Worm (Caenorhabditis elegans): ENCODE data around the gene sftd-3.

The sftd-3 gene

DNA sequence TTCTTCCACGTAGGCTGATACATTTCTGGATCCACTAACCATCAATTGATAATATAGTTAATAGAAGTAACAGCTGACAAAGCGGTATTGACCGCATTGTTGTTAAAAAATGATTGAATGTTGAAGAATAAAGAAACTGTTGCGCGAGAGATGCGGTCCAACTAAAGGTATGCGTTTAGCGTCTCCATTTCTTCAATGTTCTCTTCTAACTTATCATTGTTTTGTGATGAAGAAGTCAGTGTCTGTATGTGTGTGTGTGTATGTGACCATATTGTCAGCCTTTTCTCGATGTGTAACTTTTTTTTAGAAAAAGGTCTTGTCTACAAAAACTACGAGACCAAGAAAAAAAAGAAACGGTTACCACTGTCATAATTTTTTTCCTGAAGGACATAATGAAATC lies 37.5 kb downstream of the sftd-3 start, which contains the start of gene B0457.2:
B0457.2 (minus strand) TSS at position 101 of the 400 bp plus-strand sequence.
- TF ChIP-seq snu-23 (GFP tag; optimal IDR thresholded peaks at IDR 0.05), result no peak
- no peak for TF ChIP-seq sup-37 (GFP tag; optimal IDR thresholded peaks at IDR 0.05)
- peak in 1 of 6 experiments; percentile 5 for TF ChIP-seq elt-3 (tag; optimal IDR thresholded peaks at IDR 0.05)
- no peak for TF ChIP-seq unc-98 (GFP tag; IDR thresholded peaks at IDR 0.05)

DNA sequence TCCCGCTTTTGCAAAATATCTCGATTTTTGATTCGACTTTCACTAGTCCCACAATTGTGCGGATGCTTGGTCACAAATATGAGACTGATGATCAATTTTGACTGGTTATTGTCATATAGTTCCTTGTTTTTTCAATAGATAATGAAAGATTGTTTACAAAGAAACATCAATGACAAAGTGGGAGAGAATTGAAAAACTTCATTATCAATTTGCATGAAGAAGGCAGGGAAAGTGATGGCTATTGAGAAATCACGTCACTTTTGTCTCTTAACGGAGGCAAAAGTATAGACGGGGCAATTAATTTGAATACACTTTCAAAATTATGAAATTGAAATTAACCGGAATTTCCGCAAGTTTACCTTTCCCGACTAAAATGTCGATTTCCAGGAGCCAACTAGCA lies 40.8 kb downstream of the sftd-3 start:
- TF ChIP-seq zag-1 (tag; optimal IDR thresholded peaks at IDR 0.05) (no peak), nhr-85 (tag) (no peak), jun-1 (tag; optimal IDR thresholded peaks at IDR 0.05) (no peak), lsy-2 (tag; optimal IDR thresholded peaks at IDR 0.05) (no peak), aha-1 (tag; optimal IDR thresholded peaks at IDR 0.05) (no peak), fkh-8 (tag; optimal IDR thresholded peaks at IDR 0.05) (no peak), unc-130 (tag; optimal IDR thresholded peaks at IDR 0.05) (no peak), irx-1 (tag; optimal IDR thresholded peaks at IDR 0.05) (no peak)

DNA sequence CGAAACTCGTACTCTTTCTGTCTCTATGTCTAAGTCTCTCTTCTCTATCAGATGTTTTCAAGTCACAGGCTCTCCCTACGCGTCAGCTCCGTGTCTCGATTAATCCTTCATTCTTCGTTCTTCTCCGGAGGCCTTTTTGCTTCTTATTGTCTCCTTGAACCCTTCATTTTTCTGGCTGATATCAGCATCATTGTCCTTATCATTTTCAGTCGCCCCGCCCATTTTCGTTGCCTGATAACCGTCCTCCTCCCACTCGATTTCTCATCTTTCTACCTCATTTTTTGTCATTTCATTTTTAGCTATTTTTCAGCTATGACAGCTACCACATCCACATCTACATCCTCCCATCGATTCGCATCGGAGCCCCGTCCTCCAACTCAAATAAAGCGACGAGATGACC lies 41.8 kb downstream of the sftd-3 start, which contains the start of gene B0457.6:
B0457.6 (plus strand) TSS at position 284 of the 400 bp plus-strand sequence.
- peak; percentile 6 for TF ChIP-seq lin-14 (GFP tag; optimal IDR thresholded peaks at IDR 0.05)
- TF ChIP-seq egl-27 (tag; optimal IDR thresholded peaks at IDR 0.05), result no peak
- TF ChIP-seq elt-2 (tag; optimal IDR thresholded peaks at IDR 0.05), result peak; percentile 35

DNA sequence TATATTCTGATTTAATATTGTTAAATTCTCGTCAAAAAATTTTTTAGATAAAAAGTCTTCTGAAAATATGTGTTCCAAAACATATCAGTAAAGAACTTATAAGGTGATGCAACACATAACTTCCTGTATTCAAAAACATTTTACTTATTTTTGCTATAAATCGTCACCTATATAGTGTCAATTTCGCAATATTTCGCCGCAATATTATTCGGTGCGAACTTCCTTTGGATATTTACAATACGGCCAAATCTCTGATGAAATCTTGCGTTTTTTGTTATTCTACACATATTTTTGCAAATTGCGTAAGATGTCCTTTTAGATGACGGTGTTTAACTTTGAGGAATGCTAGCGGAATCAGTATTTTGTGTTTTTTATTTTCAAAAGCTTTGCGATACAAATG lies 42.5 kb downstream of the sftd-3 start:
- TF ChIP-seq ztf-11 (tag; optimal IDR thresholded peaks at IDR 0.05) (no peak), mdl-1 (tag; optimal IDR thresholded peaks at IDR 0.05) (no peak), aha-1 (tag; optimal IDR thresholded peaks at IDR 0.05) (no peak), nhr-77 (tag; optimal IDR thresholded peaks at IDR 0.05) (no peak), hlh-17 (GFP tag; optimal IDR thresholded peaks at IDR 0.05; ENCODE audit: borderline replicate concordance) (no peak), zip-4 (GFP tag; optimal IDR thresholded peaks at IDR 0.05) (no peak), dpl-1 (GFP tag; optimal IDR thresholded peaks at IDR 0.05) (no peak), hlh-4 (tag; optimal IDR thresholded peaks at IDR 0.05) (no peak), unc-62 (GFP tag; optimal IDR thresholded peaks at IDR 0.05) (no peak), hpl-2 (GFP tag; optimal IDR thresholded peaks at IDR 0.05) (no peak), egl-27 (tag; optimal IDR thresholded peaks at IDR 0.05) (no peak), lin-39 (tag; optimal IDR thresholded peaks at IDR 0.05) (no peak)

DNA sequence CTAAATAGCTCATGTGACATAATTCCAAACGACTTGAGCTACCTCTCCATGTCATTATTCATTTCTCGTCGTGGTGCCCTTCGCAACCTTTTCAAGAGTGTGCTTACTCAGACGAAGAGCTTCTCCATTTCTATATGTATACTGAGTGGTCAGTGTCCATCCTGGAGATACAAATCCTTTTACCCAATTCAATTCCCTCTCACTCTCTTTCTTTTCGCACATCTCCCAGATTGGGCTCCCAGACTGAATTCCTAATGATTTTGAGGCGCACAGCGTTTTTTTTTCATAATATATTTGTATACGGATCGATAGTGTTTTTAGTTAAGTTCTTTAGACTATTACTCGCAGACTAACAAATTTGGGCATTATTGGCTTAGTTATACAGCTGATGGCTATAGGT lies 43.0 kb downstream of the sftd-3 start:
- TF ChIP-seq lin-14 (GFP tag; optimal IDR thresholded peaks at IDR 0.05), result peak; percentile 11
- TF ChIP-seq ztf-4 (tag; optimal IDR thresholded peaks at IDR 0.05), result no peak

DNA sequence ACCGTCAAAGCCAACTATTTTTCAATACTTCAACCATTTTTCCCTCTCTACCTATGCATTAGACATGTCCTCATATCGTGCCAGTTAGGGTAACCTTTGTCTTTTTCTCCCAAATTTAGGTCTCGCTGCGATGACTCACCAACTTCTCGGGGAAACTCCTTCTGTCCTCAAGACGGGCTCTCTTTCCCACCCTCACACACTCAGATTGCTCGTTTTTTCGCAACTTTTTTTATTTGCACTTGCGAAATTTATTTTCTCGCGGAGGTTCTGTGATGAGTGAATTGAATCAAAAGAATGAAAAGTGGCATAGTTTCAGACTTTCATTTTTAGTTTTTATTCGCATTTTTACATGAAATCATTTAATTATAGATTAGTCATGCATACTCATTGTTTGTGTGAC lies 43.6 kb downstream of the sftd-3 start:
- TF ChIP-seq skn-1 (tag; optimal IDR thresholded peaks at IDR 0.05) (peak; percentile 26), fos-1 (tag; optimal IDR thresholded peaks at IDR 0.05) (peak; percentile 48), lin-14 (GFP tag; optimal IDR thresholded peaks at IDR 0.05) (peak; percentile 31), vab-15 (tag; optimal IDR thresholded peaks at IDR 0.05) (no peak)

DNA sequence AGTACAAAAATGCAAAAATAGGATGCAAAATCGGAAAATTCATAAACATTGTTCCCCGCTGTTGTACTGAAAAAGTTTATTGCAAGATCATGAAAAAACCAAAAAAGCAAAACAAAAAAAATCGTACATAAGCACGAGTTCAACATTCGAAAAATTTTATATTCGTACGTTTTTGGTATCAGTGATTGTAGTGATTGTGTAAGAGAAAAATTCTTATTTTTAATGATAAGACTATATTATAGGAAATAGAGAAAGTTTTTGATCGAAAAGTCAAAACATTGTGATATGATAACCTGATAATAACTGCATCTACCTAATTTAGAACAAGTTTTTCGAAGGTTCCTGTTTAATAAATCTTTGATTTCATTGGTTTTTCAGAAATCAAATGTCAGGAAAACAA lies 46.6 kb downstream of the sftd-3 start:
- TF ChIP-seq elt-3 (tag; optimal IDR thresholded peaks at IDR 0.05) (peak in 1 of 6 experiments; percentile 28), dsc-1 (tag; optimal IDR thresholded peaks at IDR 0.05) (no peak), C34B4.2 (tag; optimal IDR thresholded peaks at IDR 0.05) (no peak), unc-86 (tag; optimal IDR thresholded peaks at IDR 0.05) (no peak), elt-2 (tag; optimal IDR thresholded peaks at IDR 0.05) (peak; percentile 1), mep-1 (tag; optimal IDR thresholded peaks at IDR 0.05) (no peak), unc-130 (tag; optimal IDR thresholded peaks at IDR 0.05) (no peak), rnt-1 (tag; optimal IDR thresholded peaks at IDR 0.05) (no peak), blmp-1 (tag; optimal IDR thresholded peaks at IDR 0.05) (no peak), ztf-4 (tag; optimal IDR thresholded peaks at IDR 0.05) (no peak), F16B12.6 (tag; optimal IDR thresholded peaks at IDR 0.05) (no peak)

Data from whole organism, L1 larva.